Worm (Caenorhabditis elegans): Measurements from ENCODE around the gene ced-5.

DNA sequence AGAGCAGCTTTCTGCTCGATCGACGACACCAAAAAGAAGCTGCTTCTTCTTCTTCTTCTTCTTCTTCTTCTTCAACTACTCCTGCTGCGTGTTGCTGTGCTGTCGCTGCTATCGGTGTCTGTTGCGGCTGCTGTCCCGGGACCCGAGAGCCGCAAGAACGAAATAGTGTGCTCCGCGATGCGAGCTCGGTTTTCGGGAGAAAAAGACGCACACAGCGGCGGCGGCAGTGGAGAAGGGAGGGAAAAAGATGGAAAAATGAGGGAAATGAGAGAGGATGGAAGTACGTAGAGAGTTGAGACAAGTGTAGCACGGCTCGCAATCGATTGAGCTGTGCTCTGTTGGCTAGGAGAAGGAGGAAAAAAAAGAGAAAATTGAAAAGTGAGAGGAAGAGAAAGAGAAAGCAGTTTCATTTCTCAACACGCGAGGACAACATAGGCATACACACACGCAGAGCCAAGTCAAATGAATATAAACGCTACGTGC lies 19.9 kb downstream of the ced-5 start:
- TF ChIP-seq fkh-10 (GFP tag; optimal IDR thresholded peaks at IDR 0.05) (peak; percentile 90), snpc-4 (tag; optimal IDR thresholded peaks at IDR 0.05) (peak; percentile 31), ceh-16 (tag; optimal IDR thresholded peaks at IDR 0.05) (no peak), nhr-28 (tag; optimal IDR thresholded peaks at IDR 0.05) (no peak), unc-39 (tag; optimal IDR thresholded peaks at IDR 0.05) (no peak), tbx-2 (tag; optimal IDR thresholded peaks at IDR 0.05) (peak; percentile 50), nhr-25 (tag; optimal IDR thresholded peaks at IDR 0.05) (no peak)
